Fruit fly (Drosophila melanogaster) whole organism, embryonic: ENCODE data around the gene Vha68-3.

Experiments
- Aef1 ChIP-seq: fragments of 200-800 bp; sonication (Bioruptor generic); IDR thresholded peaks from 3 replicates; pipeline ENCODE4 v1.3.6; 2022; ENCODE audit warnings: missing biosample characterization, missing genetic modification characterization
- CG1024 ChIP-seq: fragments of 200-800 bp; sonication (Bioruptor generic); IDR thresholded peaks from 2 replicates; pipeline ENCODE4 v1.3.6; 2022; ENCODE audit warnings: missing biosample characterization, missing genetic modification characterization
- CG10321 ChIP-seq: fragments of 200-800 bp; sonication (Bioruptor generic); IDR thresholded peaks from 2 replicates; pipeline ENCODE4 v1.3.6; 2022; ENCODE audit warnings: missing biosample characterization, missing genetic modification characterization
- CG10654 ChIP-seq: fragments of 200-800 bp; sonication (Bioruptor generic); optimal IDR thresholded peaks from 2 replicates; lab custom pipeline; 2016; ENCODE audit warnings: missing biosample characterization, missing genetic modification characterization
- CG10979 ChIP-seq: fragments of 200-800 bp; sonication (Bioruptor generic); optimal IDR thresholded peaks from 2 replicates; lab custom pipeline; 2018; ENCODE audit warnings: missing biosample characterization, mild to moderate bottlenecking, missing genetic modification characterization, moderate library complexity
- CG11398 ChIP-seq: fragments of 200-800 bp; sonication (Bioruptor generic); optimal IDR thresholded peaks from 2 replicates; lab custom pipeline; 2016; ENCODE audit warnings: missing biosample characterization, missing genetic modification characterization
- CG14860 ChIP-seq: fragments of 200-800 bp; sonication (Bioruptor generic); IDR thresholded peaks from 3 replicates; pipeline ENCODE4 v1.3.6; 2022; ENCODE audit warnings: missing biosample characterization, missing genetic modification characterization; ENCODE audit not compliant: partially characterized antibody
- CG16779 ChIP-seq: fragments of 200-800 bp; sonication (Bioruptor generic); IDR thresholded peaks from 2 replicates; pipeline ENCODE4 v1.3.6; 2022; ENCODE audit warnings: missing biosample characterization, missing genetic modification characterization
- CG32772 ChIP-seq: fragments of 200-800 bp; sonication (Bioruptor generic); IDR thresholded peaks from 2 replicates; pipeline ENCODE4 v1.3.6; 2022; ENCODE audit warnings: missing biosample characterization, missing genetic modification characterization
- CG3407 ChIP-seq: fragments of 200-800 bp; sonication (Bioruptor generic); optimal IDR thresholded peaks from 2 replicates; lab custom pipeline; 2018; ENCODE audit warnings: missing biosample characterization, mild to moderate bottlenecking, missing genetic modification characterization
- CG3726 ChIP-seq: fragments of 200-800 bp; sonication (Bioruptor generic); IDR thresholded peaks from 3 replicates; pipeline ENCODE4, ENCODE4 v1.3.6; 2022; ENCODE audit warnings: missing biosample characterization, missing genetic modification characterization
- CG6689 ChIP-seq: fragments of 200-800 bp; sonication (Bioruptor generic); IDR thresholded peaks from 2 replicates; pipeline ENCODE4 v1.3.6; 2022; ENCODE audit warnings: missing biosample characterization, missing genetic modification characterization
- CG7786 ChIP-seq: fragments of 200-800 bp; sonication (Bioruptor generic); optimal IDR thresholded peaks from 2 replicates; lab custom pipeline; 2016; ENCODE audit warnings: missing biosample characterization, missing genetic modification characterization
- CG8765 ChIP-seq: fragments of 200-800 bp; sonication (Bioruptor generic); IDR thresholded peaks from 2 replicates; pipeline ENCODE4 v1.3.6; 2022; ENCODE audit warnings: missing biosample characterization, missing genetic modification characterization
- CG9817 ChIP-seq: fragments of 200-800 bp; sonication (Bioruptor generic); optimal IDR thresholded peaks from 2 replicates; lab custom pipeline; 2018; ENCODE audit warnings: missing biosample characterization, mild to moderate bottlenecking, missing genetic modification characterization, moderate library complexity
- Chrac-16 ChIP-seq: fragments of 200-800 bp; sonication (Bioruptor generic); optimal IDR thresholded peaks from 3 replicates; lab custom pipeline; 2016; ENCODE audit warnings: missing biosample characterization, missing genetic modification characterization
- Dad ChIP-seq: fragments of 200-800 bp; sonication (Bioruptor generic); optimal IDR thresholded peaks from 3 replicates; lab custom pipeline; 2016; ENCODE audit warnings: missing biosample characterization, missing genetic modification characterization
- Deaf1 ChIP-seq: fragments of 200-800 bp; optimal IDR thresholded peaks from 3 replicates; lab custom pipeline; 2019; ENCODE audit warnings: missing biosample characterization, mild to moderate bottlenecking, missing genetic modification characterization, moderate library complexity
- Doc3 ChIP-seq: fragments of 200-800 bp; sonication (Bioruptor generic); IDR thresholded peaks from 3 replicates; pipeline ENCODE4 v1.3.6; 2022; ENCODE audit warnings: missing biosample characterization, missing genetic modification characterization; ENCODE audit not compliant: partially characterized antibody
- Fer2 ChIP-seq: fragments of 200-800 bp; sonication (Bioruptor generic); optimal IDR thresholded peaks from 2 replicates; lab custom pipeline; 2018; ENCODE audit warnings: missing biosample characterization, mild to moderate bottlenecking, missing genetic modification characterization, moderate library complexity
- GATAe ChIP-seq: fragments of 200-800 bp; sonication (Bioruptor generic); conservative IDR thresholded peaks from 2 replicates; pipeline ENCODE4 v1.3.6; 2022; ENCODE audit warnings: missing biosample characterization, missing genetic modification characterization
- HLH3B ChIP-seq: fragments of 200-800 bp; sonication (Bioruptor generic); IDR thresholded peaks from 2 replicates; pipeline ENCODE4 v1.3.6; 2022; ENCODE audit warnings: missing biosample characterization, missing genetic modification characterization
- Mes4 ChIP-seq: fragments of 200-800 bp; sonication (Bioruptor generic); optimal IDR thresholded peaks from 2 replicates; lab custom pipeline; 2016; ENCODE audit warnings: missing biosample characterization, missing genetic modification characterization
- Mrtf ChIP-seq: fragments of 200-800 bp; sonication (Bioruptor generic); IDR thresholded peaks from 3 replicates; pipeline ENCODE4 v1.3.6; 2022; ENCODE audit warnings: missing biosample characterization, missing genetic modification characterization
- Neu2 ChIP-seq: fragments of 200-800 bp; sonication (Bioruptor generic); optimal IDR thresholded peaks from 3 replicates; lab custom pipeline; 2016; ENCODE audit warnings: missing biosample characterization, missing genetic modification characterization, borderline replicate concordance
- Opbp ChIP-seq: fragments of 200-800 bp; sonication (Bioruptor generic); IDR thresholded peaks from 3 replicates; pipeline ENCODE4 v1.3.6; 2022; ENCODE audit warnings: missing biosample characterization, missing genetic modification characterization; ENCODE audit not compliant: partially characterized antibody
- PHDP ChIP-seq: fragments of 200-800 bp; sonication (Bioruptor generic); optimal IDR thresholded peaks from 3 replicates; lab custom pipeline; 2018; ENCODE audit warnings: missing biosample characterization, mild to moderate bottlenecking, missing genetic modification characterization, moderate library complexity
- Sry-β ChIP-seq: fragments of 200-800 bp; sonication (Bioruptor generic); optimal IDR thresholded peaks from 2 replicates; lab custom pipeline; 2018; ENCODE audit warnings: missing biosample characterization, mild to moderate bottlenecking, missing genetic modification characterization, moderate library complexity
- Trl ChIP-seq, 3 experiments: fragments of >200 bp in 2 of 3; fragments of 200-800 bp in 1 of 3; sonication (Bioruptor generic) in 1 of 3; optimal IDR thresholded peaks; 2 replicates in 1 of 3; 3 replicates in 2 of 3; lab custom pipeline; 2016 to 2017; ENCODE audit warnings: missing biosample characterization in 1 of 3, missing genetic modification characterization in 1 of 3
- aop ChIP-seq: fragments of 200-800 bp; sonication (Bioruptor generic); IDR thresholded peaks from 2 replicates; pipeline ENCODE4 v1.3.6; 2022; ENCODE audit warnings: missing biosample characterization, missing genetic modification characterization
- cato ChIP-seq: fragments of 200-800 bp; sonication (Bioruptor generic); optimal IDR thresholded peaks from 2 replicates; lab custom pipeline; 2016; ENCODE audit warnings: missing biosample characterization, missing genetic modification characterization, borderline replicate concordance
- caup ChIP-seq: fragments of 200-800 bp; sonication (Bioruptor generic); optimal IDR thresholded peaks from 3 replicates; lab custom pipeline; 2017; ENCODE audit warnings: missing biosample characterization, mild to moderate bottlenecking, missing genetic modification characterization, moderate library complexity; ENCODE audit not compliant: severe bottlenecking
- esg ChIP-seq: fragments of 200-800 bp; sonication (Bioruptor generic); conservative IDR thresholded peaks from 2 replicates; pipeline ENCODE4 v1.3.6; 2022; ENCODE audit warnings: missing biosample characterization, missing genetic modification characterization
- fd102C ChIP-seq: fragments of 200-800 bp; sonication (Bioruptor generic); optimal IDR thresholded peaks from 2 replicates; lab custom pipeline; 2018; ENCODE audit warnings: missing biosample characterization, mild to moderate bottlenecking, missing genetic modification characterization, moderate library complexity
- fd64A ChIP-seq: fragments of 200-800 bp; sonication (Bioruptor generic); optimal IDR thresholded peaks from 3 replicates; lab custom pipeline; 2018; ENCODE audit warnings: missing biosample characterization, mild to moderate bottlenecking, missing genetic modification characterization
- gfzf ChIP-seq: fragments of 200-800 bp; sonication (Bioruptor generic); optimal IDR thresholded peaks from 2 replicates; lab custom pipeline; 2016; ENCODE audit warnings: missing biosample characterization, mild to moderate bottlenecking, missing genetic modification characterization, moderate library complexity
- gt ChIP-seq: fragments of 200-800 bp; sonication (Bioruptor generic); IDR thresholded peaks from 2 replicates; pipeline ENCODE4 v1.3.6; 2022; ENCODE audit warnings: missing biosample characterization, missing genetic modification characterization
- hkb ChIP-seq, 2 experiments: fragments of 200-800 bp in 1 of 2; fragments of >200 bp in 1 of 2; sonication (Bioruptor generic) in 1 of 2; IDR thresholded peaks in 1 of 2; optimal IDR thresholded peaks in 1 of 2; 2 replicates each; pipeline versions ENCODE4 v1.3.6 to Lab custom; 2017 to 2022; ENCODE audit warnings: missing biosample characterization in 1 of 2, missing genetic modification characterization in 1 of 2
- jing ChIP-seq: fragments of 200-800 bp; sonication (Bioruptor generic); optimal IDR thresholded peaks from 2 replicates; lab custom pipeline; 2018; ENCODE audit warnings: missing biosample characterization, mild to moderate bottlenecking, missing genetic modification characterization
- nmo ChIP-seq: fragments of 200-800 bp; sonication (Bioruptor generic); optimal IDR thresholded peaks from 2 replicates; lab custom pipeline; 2018; ENCODE audit warnings: missing biosample characterization, mild to moderate bottlenecking, missing genetic modification characterization, moderate library complexity
- pho ChIP-seq: fragments of 200-800 bp; sonication (Bioruptor generic); optimal IDR thresholded peaks from 2 replicates; lab custom pipeline; 2016; ENCODE audit warnings: missing biosample characterization, missing genetic modification characterization
- ranshi ChIP-seq: fragments of 200-800 bp; sonication (Bioruptor generic); IDR thresholded peaks from 2 replicates; pipeline ENCODE4 v1.3.6; 2022; ENCODE audit warnings: missing biosample characterization, missing genetic modification characterization
- shn ChIP-seq: fragments of 200-800 bp; sonication (Bioruptor generic); optimal IDR thresholded peaks from 3 replicates; lab custom pipeline; 2016; ENCODE audit warnings: missing biosample characterization, missing genetic modification characterization
- sisA ChIP-seq: fragments of 200-800 bp; sonication (Bioruptor generic); IDR thresholded peaks from 2 replicates; pipeline ENCODE4 v1.3.6; 2022; ENCODE audit warnings: missing biosample characterization, missing genetic modification characterization
- ssp ChIP-seq: fragments of 200-800 bp; sonication (Bioruptor generic); IDR thresholded peaks from 2 replicates; pipeline ENCODE4 v1.3.6; 2022; ENCODE audit warnings: missing biosample characterization, missing genetic modification characterization
- tgo ChIP-seq: fragments of 200-800 bp; sonication (Bioruptor generic); IDR thresholded peaks from 3 replicates; pipeline ENCODE4 v1.3.6; 2022; ENCODE audit warnings: missing biosample characterization, missing genetic modification characterization
- ttk ChIP-seq: fragments of 200-800 bp; sonication (Bioruptor generic); IDR thresholded peaks from 2 replicates; pipeline ENCODE4 v2.1.2; 2022; ENCODE audit warnings: missing biosample characterization, missing genetic modification characterization
- unc-4 ChIP-seq: fragments of 200-800 bp; sonication (Bioruptor generic); IDR thresholded peaks from 2 replicates; pipeline ENCODE4 v1.3.6; 2022; ENCODE audit warnings: missing biosample characterization, missing genetic modification characterization; ENCODE audit not compliant: partially characterized antibody
- zfh1 ChIP-seq: fragments of 200-800 bp; sonication (Bioruptor generic); IDR thresholded peaks from 3 replicates; pipeline ENCODE4 v1.3.6; 2022; ENCODE audit warnings: missing biosample characterization, missing genetic modification characterization

Vha68-3 gene

DNA sequence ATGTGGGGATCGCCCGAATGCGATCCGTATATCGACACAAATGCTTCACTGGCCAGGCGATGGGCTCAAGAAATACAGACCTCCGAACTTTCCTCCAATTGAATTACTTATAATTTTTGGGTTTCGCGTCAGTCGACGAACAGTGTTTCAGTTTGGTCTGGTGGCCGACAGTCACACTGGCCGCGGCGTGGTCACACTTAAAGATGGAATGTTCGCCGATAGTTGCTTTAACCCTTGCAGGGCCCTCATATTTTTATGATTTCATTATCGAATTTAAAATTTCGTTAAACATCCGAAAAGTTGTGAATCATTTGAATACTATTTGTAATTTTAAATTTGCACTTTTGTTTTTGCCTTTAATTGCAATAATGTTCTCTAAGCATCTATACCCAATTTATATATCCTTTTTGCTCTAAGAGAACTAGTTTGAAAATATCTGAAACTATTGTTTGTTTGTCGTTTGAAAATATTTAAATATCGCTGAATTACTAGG lies 40.5 kb downstream of the Vha68-3 start, which contains the start of gene Ube4B (continued):
- TF ChIP-seq Opbp (GFP tag; lab: Robert Waterston, UW): peak; percentile 85
- peak; percentile 58; the same call in 1 of the 3 replicates for TF ChIP-seq Aef1
- 0 out of 2 replicates have a peak, but pooled peaks have one; percentile 23 for TF ChIP-seq CG16779 (GFP tag; lab: Robert Waterston, UW)
- TF ChIP-seq CG3407 (GFP tag; lab: Kevin White, UChicago): no peak
- TF ChIP-seq Dad (GFP tag; lab: Kevin White, UChicago): peak; percentile 66
- no peak for TF ChIP-seq aop (GFP tag; lab: Robert Waterston, UW)
- TF ChIP-seq Mes4: peak; percentile 61
- no peak for TF ChIP-seq CG10654 (GFP tag; lab: Kevin White, UChicago)
- no peak for TF ChIP-seq PHDP (tag; lab: Kevin White, UChicago)
- TF ChIP-seq jing (GFP tag; lab: Kevin White, UChicago): no peak
- TF ChIP-seq ttk (GFP tag; lab: Robert Waterston, UW): peak; percentile 63
- TF ChIP-seq esg (GFP tag; lab: Robert Waterston, UW): peak; percentile 26; the same call in 1 of the 2 replicates
- peak; percentile 64 for TF ChIP-seq zfh1
- TF ChIP-seq CG11398 (GFP tag; lab: Kevin White, UChicago): peak; percentile 47
- TF ChIP-seq Sry-β (GFP tag; lab: Kevin White, UChicago): peak; percentile 25
- peak; percentile 73 for TF ChIP-seq ranshi (GFP tag; lab: Robert Waterston, UW)
- peak; percentile 93 for TF ChIP-seq gfzf
- TF ChIP-seq CG3726 (GFP tag; lab: Robert Waterston, UW): no peak
- TF ChIP-seq Chrac-16 (GFP tag; lab: Kevin White, UChicago): peak; percentile 69
- TF ChIP-seq CG10979 (tag; lab: Kevin White, UChicago): peak; percentile 46
- no peak for TF ChIP-seq fd102C (GFP tag; lab: Kevin White, UChicago)
- no peak for TF ChIP-seq Trl (optimal IDR thresholded peaks at IDR 0.05; lab: Kevin White, UChicago)
- peak; percentile 61 for TF ChIP-seq Trl (GFP tag; optimal IDR thresholded peaks at IDR 0.05; lab: Kevin White, UChicago)
- peak; percentile 83 for TF ChIP-seq unc-4
- no peak for TF ChIP-seq HLH3B (GFP tag; lab: Robert Waterston, UW)
- TF ChIP-seq GATAe (GFP tag; lab: Robert Waterston, UW): no peak
- no peak for TF ChIP-seq hkb (optimal IDR thresholded peaks at IDR 0.05; lab: Kevin White, UChicago)
- TF ChIP-seq hkb (GFP tag; IDR thresholded peaks at IDR 0.05; lab: Robert Waterston, UW): peak; percentile 43; the same call in 1 of the 2 replicates
- TF ChIP-seq pho (GFP tag; lab: Kevin White, UChicago): peak; percentile 81
- TF ChIP-seq shn (GFP tag; lab: Kevin White, UChicago): peak; percentile 76
- TF ChIP-seq Neu2 (GFP tag; lab: Kevin White, UChicago): no peak
- no peak for TF ChIP-seq gt
- TF ChIP-seq CG14860: peak; percentile 78
- no peak for TF ChIP-seq Deaf1 (tag; lab: Kevin White, UChicago)
- no peak for TF ChIP-seq CG10321
- peak; percentile 33; the same call in 1 of the 2 replicates for TF ChIP-seq CG32772 (GFP tag; lab: Robert Waterston, UW)
- TF ChIP-seq fd64A: no peak
- peak; percentile 41; the same call in 1 of the 2 replicates for TF ChIP-seq ssp (GFP tag; lab: Robert Waterston, UW)
- TF ChIP-seq Doc3: peak; percentile 71
- TF ChIP-seq CG8765 (GFP tag; lab: Robert Waterston, UW): no peak
- TF ChIP-seq caup (GFP tag; lab: Kevin White, UChicago): peak; percentile 56
- TF ChIP-seq Fer2 (tag; lab: Kevin White, UChicago): no peak
- peak; percentile 71 for TF ChIP-seq CG9817
- peak; percentile 58; the same call in 1 of the 2 replicates for TF ChIP-seq CG1024 (GFP tag; lab: Robert Waterston, UW)
- peak; percentile 48 for TF ChIP-seq tgo
- peak; percentile 55 for TF ChIP-seq CG6689 (GFP tag; lab: Robert Waterston, UW)
- peak; percentile 73 for TF ChIP-seq CG7786
- TF ChIP-seq sisA (GFP tag; lab: Robert Waterston, UW): peak; percentile 57; the same call in 1 of the 2 replicates
- peak; percentile 76 for TF ChIP-seq nmo (GFP tag; lab: Kevin White, UChicago)
- peak; percentile 0 for TF ChIP-seq cato (GFP tag; lab: Kevin White, UChicago)
- peak; percentile 56; the same call in 1 of the 3 replicates for TF ChIP-seq Mrtf (GFP tag; lab: Robert Waterston, UW)
